Worm (Caenorhabditis elegans): ENCODE results near the gene aff-1.

The aff-1 gene

DNA sequence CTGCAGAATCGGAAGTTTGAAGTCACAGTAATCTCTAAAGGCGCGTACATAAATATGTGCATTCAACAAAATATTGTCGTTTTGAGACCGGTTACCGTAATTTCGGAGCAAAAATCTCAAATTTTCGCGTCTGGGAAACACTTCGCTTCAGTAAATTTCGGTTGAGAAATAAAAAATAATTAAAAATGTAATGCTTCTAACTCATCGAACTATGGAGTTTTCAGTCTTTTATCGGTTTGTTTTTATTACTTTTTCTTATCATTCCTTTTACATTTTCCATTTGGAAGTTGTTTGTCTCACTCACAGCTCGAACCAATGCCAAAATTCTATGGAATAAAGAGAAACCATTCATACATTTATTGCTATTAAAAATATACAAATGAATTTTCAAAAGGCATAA, 24.7 kb upstream of the aff-1 start (continued):
- no peak for TF ChIP-seq hrde-1 (tag; optimal IDR thresholded peaks at IDR 0.05; ENCODE audit: borderline replicate concordance)
- no peak for TF ChIP-seq die-1 (tag; optimal IDR thresholded peaks at IDR 0.05)
- no peak for TF ChIP-seq B0261.1 (tag; optimal IDR thresholded peaks at IDR 0.05)
- no peak for TF ChIP-seq nhr-120 (GFP tag; IDR thresholded peaks at IDR 0.05)
- TF ChIP-seq ztf-6 (GFP tag; IDR thresholded peaks at IDR 0.05) = no peak
- TF ChIP-seq lin-54 (GFP tag; optimal IDR thresholded peaks at IDR 0.05) = peak; percentile 44
- no peak for TF ChIP-seq ztf-18 (tag; optimal IDR thresholded peaks at IDR 0.05)
- TF ChIP-seq ceh-79 (tag; optimal IDR thresholded peaks at IDR 0.05) = no peak
- TF ChIP-seq C17E4.6 (GFP tag; IDR thresholded peaks at IDR 0.05) = no peak
- no peak for TF ChIP-seq T07F8.4 (tag; optimal IDR thresholded peaks at IDR 0.05)
- no peak for TF ChIP-seq Y67H2A.10 (GFP tag; conservative IDR thresholded peaks at IDR 0.05)
- TF ChIP-seq Y56A3A.18 (GFP tag; IDR thresholded peaks at IDR 0.05) = peak; percentile 68; the same call in 1 of the 2 replicates
- TF ChIP-seq madf-6 (GFP tag; IDR thresholded peaks at IDR 0.05) = no peak
- no peak for TF ChIP-seq ZK185.1 (tag; optimal IDR thresholded peaks at IDR 0.05; ENCODE audit: poor library complexity, severe bottlenecking)
- TF ChIP-seq unc-130 (GFP tag; optimal IDR thresholded peaks at IDR 0.05) = no peak
- TF ChIP-seq akir-1 (GFP tag; optimal IDR thresholded peaks at IDR 0.05) = no peak
- TF ChIP-seq dox-1 (GFP tag; IDR thresholded peaks at IDR 0.05) = no peak
- TF ChIP-seq pbrm-1 (GFP tag; IDR thresholded peaks at IDR 0.05) = 0 out of 2 replicates have a peak, but pooled peaks have one; percentile 25
- TF ChIP-seq tbp1 (GFP tag; optimal IDR thresholded peaks at IDR 0.05) = peak; percentile 59
- TF ChIP-seq madf-3 (GFP tag; IDR thresholded peaks at IDR 0.05) = 0 out of 2 replicates have a peak, but pooled peaks have one; percentile 49
- peak; percentile 57 for TF ChIP-seq ama-1 (optimal IDR thresholded peaks at IDR 0.05)
- no peak for TF ChIP-seq ama-1 (GFP tag; optimal IDR thresholded peaks at IDR 0.05)
- TF ChIP-seq rec-8 (tag; optimal IDR thresholded peaks at IDR 0.05) = no peak
- TF ChIP-seq efl-1 (GFP tag; optimal IDR thresholded peaks at IDR 0.05) = no peak
- no peak for TF ChIP-seq ceh-40 (GFP tag; IDR thresholded peaks at IDR 0.05)
- no peak for TF ChIP-seq ceh-91 (GFP tag; IDR thresholded peaks at IDR 0.05)
- TF ChIP-seq T26A5.8 (tag; optimal IDR thresholded peaks at IDR 0.05) = no peak
- TF ChIP-seq madf-8 (GFP tag; conservative IDR thresholded peaks at IDR 0.05) = no peak
- no peak for TF ChIP-seq mel-28 (tag; optimal IDR thresholded peaks at IDR 0.05; ENCODE audit: borderline replicate concordance)
- TF ChIP-seq attf-3 (GFP tag; conservative IDR thresholded peaks at IDR 0.05) = no peak
- TF ChIP-seq nfyb-1 (GFP tag; IDR thresholded peaks at IDR 0.05) = no peak
- no peak for TF ChIP-seq ceh-27 (GFP tag; optimal IDR thresholded peaks at IDR 0.05)
- TF ChIP-seq F23B12.7 (tag; optimal IDR thresholded peaks at IDR 0.05; ENCODE audit: insufficient read depth) = no peak
- TF ChIP-seq rcor-1 (GFP tag; IDR thresholded peaks at IDR 0.05) = no peak
- TF ChIP-seq nfya-2 (GFP tag; IDR thresholded peaks at IDR 0.05) = no peak
- no peak for TF ChIP-seq sdz-38 (tag; optimal IDR thresholded peaks at IDR 0.05)
- no peak for TF ChIP-seq F55B11.4 (tag; optimal IDR thresholded peaks at IDR 0.05; ENCODE audit: borderline replicate concordance, insufficient read depth)
- no peak for TF ChIP-seq unc-62 (GFP tag; optimal IDR thresholded peaks at IDR 0.05)
- no peak for TF ChIP-seq nfya-1 (tag; optimal IDR thresholded peaks at IDR 0.05; ENCODE audit: borderline replicate concordance, insufficient read depth)

DNA sequence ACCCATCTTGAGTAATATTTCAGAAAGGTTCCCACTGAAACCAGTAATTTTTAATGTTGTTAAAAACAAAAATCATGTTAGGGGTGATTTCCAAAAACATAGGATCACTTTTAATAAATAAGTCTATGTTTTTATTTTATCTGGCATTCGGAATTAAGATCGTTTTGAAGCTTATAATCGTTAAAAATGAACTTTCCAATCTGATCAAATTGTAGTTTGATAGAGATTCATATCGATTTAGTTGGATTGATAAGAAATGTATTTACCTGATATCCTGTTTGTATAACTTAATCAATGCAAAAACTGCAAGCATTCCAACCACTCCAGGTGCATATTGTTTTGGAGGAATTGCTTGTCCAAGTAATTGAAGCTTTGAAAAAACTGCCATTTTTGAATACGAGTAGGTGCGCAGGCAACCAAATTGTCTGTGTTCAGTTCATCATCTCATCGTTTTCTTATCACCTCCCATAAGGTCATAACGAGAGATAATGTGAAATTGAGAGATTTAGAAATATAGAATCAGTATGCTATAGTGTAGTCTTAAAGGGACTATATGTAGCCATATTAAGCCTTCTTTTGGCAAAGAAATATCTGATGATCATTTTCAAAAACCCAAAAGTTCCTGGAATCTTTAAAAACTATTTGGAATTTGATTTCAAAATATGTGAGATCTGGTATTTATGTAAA, 23.9 kb upstream of the aff-1 start, which contains the start of gene pmp-2:
TSS of gene pmp-2 (minus strand) at position 487 of the 687 bp plus-strand sequence.
- no peak for TF ChIP-seq fkh-3 (tag; optimal IDR thresholded peaks at IDR 0.05)
- peak; percentile 27; the same call in 1 of the 2 replicates for TF ChIP-seq hmg-1.2 (GFP tag; IDR thresholded peaks at IDR 0.05)
